Fruit fly (Drosophila melanogaster): ENCODE data around the gene CG9356.
A peak's percentile ranks its signal among the peaks of the same experiment; 100 is the strongest.

Gene CG9356

DNA sequence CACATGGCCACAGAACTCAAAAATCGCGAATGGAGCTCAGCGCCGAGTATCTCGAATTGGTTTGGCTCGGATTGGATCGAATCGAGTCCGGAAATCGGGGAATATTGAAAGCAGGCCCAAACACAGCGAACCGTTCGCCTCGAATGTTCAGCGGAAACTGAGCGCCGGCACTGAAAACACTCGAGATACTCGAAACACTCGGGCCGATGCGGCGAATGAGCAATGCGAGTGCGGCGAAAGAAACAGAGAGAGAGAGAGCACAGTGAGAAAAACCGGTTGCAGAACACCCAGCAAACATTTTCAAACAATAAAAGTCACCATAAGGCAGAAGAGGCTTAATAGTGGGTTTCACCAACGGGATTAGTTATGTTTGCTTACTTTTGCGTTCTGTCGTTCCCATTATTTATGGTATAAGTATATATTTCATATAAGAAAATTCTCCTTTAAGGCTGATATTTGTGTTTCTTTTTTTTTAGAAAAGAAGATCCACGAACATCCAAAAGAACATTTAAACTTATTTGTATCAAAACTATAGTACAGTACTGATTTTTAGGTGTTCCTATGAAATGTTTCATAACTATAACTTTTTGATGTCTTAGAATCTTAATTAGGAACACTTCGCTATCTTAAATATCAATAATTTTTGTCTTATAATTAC, 9.6 kb downstream of the CG9356 start, which contains the start of gene FER (continued):
- peak; percentile 68; the same call in 1 of the 2 replicates for TF ChIP-seq ato (GFP tag; IDR thresholded peaks at IDR 0.05; ENCODE audit: partially characterized antibody)
- peak; percentile 40 for TF ChIP-seq CG17829 (tag; optimal IDR thresholded peaks at IDR 0.05)
- TF ChIP-seq CG11695 (GFP tag; IDR thresholded peaks at IDR 0.05) = peak; percentile 38; the same call in 1 of the 3 replicates
- peak; percentile 35 for TF ChIP-seq CG1529 (GFP tag; optimal IDR thresholded peaks at IDR 0.05)
- TF ChIP-seq Sox100B (GFP tag; optimal IDR thresholded peaks at IDR 0.05) = no peak
- TF ChIP-seq tio (GFP tag; optimal IDR thresholded peaks at IDR 0.05) = no peak
- TF ChIP-seq Ravus (GFP tag; IDR thresholded peaks at IDR 0.05) = peak; percentile 38; the same call in 1 of the 2 replicates
- no peak for TF ChIP-seq br (optimal IDR thresholded peaks at IDR 0.05)
- peak; percentile 1 for TF ChIP-seq CG3995 (GFP tag; optimal IDR thresholded peaks at IDR 0.05)
- no peak for TF ChIP-seq hb (GFP tag; IDR thresholded peaks at IDR 0.05; ENCODE audit: partially characterized antibody)
- TF ChIP-seq CG11723 (GFP tag; optimal IDR thresholded peaks at IDR 0.05) = peak; percentile 24
- peak; percentile 55 for TF ChIP-seq unc-4 (GFP tag; IDR thresholded peaks at IDR 0.05; ENCODE audit: partially characterized antibody)
- no peak for TF ChIP-seq CG12155 (GFP tag; optimal IDR thresholded peaks at IDR 0.05)
- TF ChIP-seq onecut (GFP tag; IDR thresholded peaks at IDR 0.05) = peak; percentile 58
- peak; percentile 73 for TF ChIP-seq CG12769 (tag; optimal IDR thresholded peaks at IDR 0.05)
- no peak for TF ChIP-seq pan (optimal IDR thresholded peaks at IDR 0.05)
- peak in 1 of 2 experiments; percentile 66 for TF ChIP-seq pan (GFP tag; optimal IDR thresholded peaks at IDR 0.05 in 1 of 2, IDR thresholded peaks at IDR 0.05 in 1 of 2)
- no peak for TF ChIP-seq CG12236 (GFP tag; optimal IDR thresholded peaks at IDR 0.05)
- peak; percentile 25 for TF ChIP-seq ftz-f1 (GFP tag; optimal IDR thresholded peaks at IDR 0.05)
- TF ChIP-seq wdn (GFP tag; IDR thresholded peaks at IDR 0.05) = 0 out of 2 replicates have a peak, but pooled peaks have one; percentile 41
- no peak for TF ChIP-seq Dp (GFP tag; optimal IDR thresholded peaks at IDR 0.05)
- TF ChIP-seq tin (GFP tag; optimal IDR thresholded peaks at IDR 0.05) = no peak
- TF ChIP-seq nom (GFP tag; optimal IDR thresholded peaks at IDR 0.05) = peak; percentile 79
- TF ChIP-seq CG10462 (GFP tag; optimal IDR thresholded peaks at IDR 0.05) = peak; percentile 13
- TF ChIP-seq Hsf (GFP tag; optimal IDR thresholded peaks at IDR 0.05) = no peak
- no peak for TF ChIP-seq Hey (tag; optimal IDR thresholded peaks at IDR 0.05)
- no peak for TF ChIP-seq CG9727 (GFP tag; optimal IDR thresholded peaks at IDR 0.05)
- no peak for TF ChIP-seq CG3065 (GFP tag; optimal IDR thresholded peaks at IDR 0.05)
- TF ChIP-seq fd64A (GFP tag; optimal IDR thresholded peaks at IDR 0.05) = peak; percentile 41
- TF ChIP-seq CG5953 (GFP tag; IDR thresholded peaks at IDR 0.05) = peak; percentile 22; the same call in 1 of the 2 replicates
- no peak for TF ChIP-seq Doc3 (GFP tag; IDR thresholded peaks at IDR 0.05; ENCODE audit: partially characterized antibody)
- TF ChIP-seq pzg (GFP tag; optimal IDR thresholded peaks at IDR 0.05) = no peak
- TF ChIP-seq CG12942 (GFP tag; optimal IDR thresholded peaks at IDR 0.05) = no peak
- peak; percentile 55 for TF ChIP-seq CG12219 (GFP tag; optimal IDR thresholded peaks at IDR 0.05)
- no peak for TF ChIP-seq H15 (GFP tag; IDR thresholded peaks at IDR 0.05)
- no peak for TF ChIP-seq CG6683 (GFP tag; optimal IDR thresholded peaks at IDR 0.05)
- TF ChIP-seq CG14441 (GFP tag; IDR thresholded peaks at IDR 0.05) = peak; percentile 11; the same call in 1 of the 2 replicates
- TF ChIP-seq wek (GFP tag; optimal IDR thresholded peaks at IDR 0.05) = peak; percentile 63
- TF ChIP-seq Hmx (GFP tag; optimal IDR thresholded peaks at IDR 0.05) = no peak
- TF ChIP-seq sens-2 (GFP tag; IDR thresholded peaks at IDR 0.05) = no peak
- no peak for TF ChIP-seq Dip2 (GFP tag; IDR thresholded peaks at IDR 0.05)
- TF ChIP-seq NfI (GFP tag; optimal IDR thresholded peaks at IDR 0.05) = peak; percentile 59
- TF ChIP-seq Taf1 (GFP tag; IDR thresholded peaks at IDR 0.05) = no peak
- peak; percentile 38 for TF ChIP-seq CG17385 (GFP tag; optimal IDR thresholded peaks at IDR 0.05)
- TF ChIP-seq ssp (GFP tag; IDR thresholded peaks at IDR 0.05) = no peak
- TF ChIP-seq lbe (GFP tag; optimal IDR thresholded peaks at IDR 0.05) = peak; percentile 19
- no peak for TF ChIP-seq CG5245 (GFP tag; optimal IDR thresholded peaks at IDR 0.05)
- TF ChIP-seq ewg (GFP tag; optimal IDR thresholded peaks at IDR 0.05) = no peak
- TF ChIP-seq grn (GFP tag; optimal IDR thresholded peaks at IDR 0.05) = peak; percentile 24
- no peak for TF ChIP-seq prd (optimal IDR thresholded peaks at IDR 0.05)
- 0 out of 3 replicates have a peak, but pooled peaks have one; percentile 29 for TF ChIP-seq prd (GFP tag; IDR thresholded peaks at IDR 0.05)

All from whole organism, embryonic.